Fruit fly (Drosophila melanogaster): ENCODE data around the gene TfIIEbeta.

TfIIEbeta gene

dm6 chr3L:4239442-4240322, 47.2 kb upstream of the TfIIEbeta start, which contains the start of gene Sqor (continued):
- TF ChIP-seq CG2116 (GFP tag; optimal IDR thresholded peaks at IDR 0.05), result peak; percentile 54
- TF ChIP-seq sisA (GFP tag; IDR thresholded peaks at IDR 0.05), result peak; percentile 69
- peak; percentile 90 for TF ChIP-seq maf-S (GFP tag; optimal IDR thresholded peaks at IDR 0.05)
- peak; percentile 90 for TF ChIP-seq CG8924 (tag; optimal IDR thresholded peaks at IDR 0.05)
- peak in 1 of 2 experiments; percentile 70 for TF ChIP-seq Eip74EF (GFP tag; optimal IDR thresholded peaks at IDR 0.05)
- no peak for TF ChIP-seq sc (optimal IDR thresholded peaks at IDR 0.05)
- no peak for TF ChIP-seq sc (GFP tag; optimal IDR thresholded peaks at IDR 0.05)
- peak; percentile 62 for TF ChIP-seq CG6272 (GFP tag; IDR thresholded peaks at IDR 0.05)
- peak; percentile 79 for TF ChIP-seq trh (GFP tag; optimal IDR thresholded peaks at IDR 0.05)
- no peak for TF ChIP-seq h (optimal IDR thresholded peaks at IDR 0.05)
- TF ChIP-seq CG10462 (GFP tag; optimal IDR thresholded peaks at IDR 0.05), result peak; percentile 78
- TF ChIP-seq fd102C (GFP tag; optimal IDR thresholded peaks at IDR 0.05), result no peak
- peak; percentile 79 for TF ChIP-seq CG33213 (GFP tag; optimal IDR thresholded peaks at IDR 0.05)
- TF ChIP-seq odd (GFP tag; optimal IDR thresholded peaks at IDR 0.05), result no peak
- TF ChIP-seq crol (GFP tag; IDR thresholded peaks at IDR 0.05), result no peak
- no peak for TF ChIP-seq nau (GFP tag; optimal IDR thresholded peaks at IDR 0.05)
- TF ChIP-seq Awh (GFP tag; IDR thresholded peaks at IDR 0.05), result peak; percentile 64; the same call in 1 of the 2 replicates
- TF ChIP-seq CG2120 (GFP tag; optimal IDR thresholded peaks at IDR 0.05), result peak; percentile 92
- TF ChIP-seq CG9876 (GFP tag; optimal IDR thresholded peaks at IDR 0.05), result peak; percentile 88
- peak; percentile 91 for TF ChIP-seq CG12659 (GFP tag; optimal IDR thresholded peaks at IDR 0.05)
- TF ChIP-seq da (GFP tag; optimal IDR thresholded peaks at IDR 0.05), result peak; percentile 66
- peak; percentile 10 for TF ChIP-seq CG31388 (GFP tag; optimal IDR thresholded peaks at IDR 0.05)
- TF ChIP-seq wdn (GFP tag; IDR thresholded peaks at IDR 0.05), result peak; percentile 70
- TF ChIP-seq CG12744 (GFP tag; optimal IDR thresholded peaks at IDR 0.05), result peak; percentile 65
- peak; percentile 46 for TF ChIP-seq CG4404 (GFP tag; IDR thresholded peaks at IDR 0.05)
- TF ChIP-seq Dref (GFP tag; IDR thresholded peaks at IDR 0.05), result no peak; the same call in 1 of the 2 replicates
- TF ChIP-seq CG4617 (GFP tag; optimal IDR thresholded peaks at IDR 0.05; ENCODE audit: borderline replicate concordance), result peak; percentile 4
- TF ChIP-seq zfh2 (GFP tag; optimal IDR thresholded peaks at IDR 0.05), result peak; percentile 93
- peak; percentile 33 for TF ChIP-seq twi (tag; optimal IDR thresholded peaks at IDR 0.05)
- no peak for TF ChIP-seq hkb (optimal IDR thresholded peaks at IDR 0.05)
- peak; percentile 85 for TF ChIP-seq hkb (GFP tag; IDR thresholded peaks at IDR 0.05)
- peak; percentile 74 for TF ChIP-seq CG6813 (GFP tag; optimal IDR thresholded peaks at IDR 0.05)
- TF ChIP-seq tx (GFP tag; optimal IDR thresholded peaks at IDR 0.05), result peak; percentile 67

- TF ChIP-seq esg (GFP tag; conservative IDR thresholded peaks at IDR 0.05) (no peak), repo (GFP tag; optimal IDR thresholded peaks at IDR 0.05) (no peak), so (GFP tag; IDR thresholded peaks at IDR 0.05) (peak; percentile 47; the same call in 1 of the 3 replicates), CG33557 (GFP tag; optimal IDR thresholded peaks at IDR 0.05) (no peak), chm (GFP tag; IDR thresholded peaks at IDR 0.05) (no peak), ash1 (GFP tag; optimal IDR thresholded peaks at IDR 0.05) (no peak), Sox102F (GFP tag; optimal IDR thresholded peaks at IDR 0.05) (no peak), stwl (tag; optimal IDR thresholded peaks at IDR 0.05) (peak; percentile 39), CG9437 (GFP tag; optimal IDR thresholded peaks at IDR 0.05) (no peak), eyg (GFP tag; optimal IDR thresholded peaks at IDR 0.05) (no peak), CG30431 (GFP tag; optimal IDR thresholded peaks at IDR 0.05) (no peak), Jarid2 (GFP tag; optimal IDR thresholded peaks at IDR 0.05) (no peak), Mes4 (GFP tag; optimal IDR thresholded peaks at IDR 0.05) (no peak), CG13287 (GFP tag; IDR thresholded peaks at IDR 0.05; ENCODE audit: partially characterized antibody) (no peak; the same call in 1 of the 2 replicates), row (GFP tag; IDR thresholded peaks at IDR 0.05) (peak; percentile 82), CG16863 (GFP tag; optimal IDR thresholded peaks at IDR 0.05) (no peak), bcd (GFP tag; optimal IDR thresholded peaks at IDR 0.05) (no peak), Nf-YC (tag; optimal IDR thresholded peaks at IDR 0.05) (no peak), CG1832 (GFP tag; optimal IDR thresholded peaks at IDR 0.05) (no peak), CG6813 (GFP tag; optimal IDR thresholded peaks at IDR 0.05) (no peak)
Observed at dm6 chr3L:4242428-4242827, 44.4 kb upstream of the TfIIEbeta start, which contains the start of gene pav. pav (plus strand) TSS chr3L:4242734.
